Worm (Caenorhabditis elegans) whole organism, mixed stage, embryonic: ENCODE measurements around the gene srh-95.

Source experiments
- M03D4.4 ChIP-seq: sonication (generic microtip); optimal IDR thresholded peaks from 2 replicates; lab custom pipeline; 2017; ENCODE audit warnings: mild to moderate bottlenecking, missing genetic modification characterization, missing compliant biosample characterization
- blmp-1 ChIP-seq: fragments of 150-350 bp; optimal IDR thresholded peaks from 2 replicates; lab custom pipeline; 2014; ENCODE audit warnings: missing biosample characterization, missing genetic modification characterization
- ceh-39 ChIP-seq: fragments of 150-350 bp; optimal IDR thresholded peaks from 2 replicates; lab custom pipeline; 2014; ENCODE audit warnings: missing biosample characterization, missing genetic modification characterization
- ceh-83 ChIP-seq: fragments of 200-800 bp; sonication (Bioruptor generic); optimal IDR thresholded peaks from 2 replicates; lab custom pipeline; 2018; ENCODE audit warnings: mild to moderate bottlenecking, missing genetic modification characterization, missing compliant biosample characterization
- hlh-1 ChIP-seq: fragments of 150-350 bp; optimal IDR thresholded peaks from 2 replicates; lab custom pipeline; 2014; ENCODE audit warnings: missing biosample characterization, missing genetic modification reagents, missing genetic modification characterization
- lsy-2 ChIP-seq: fragments of 150-350 bp; optimal IDR thresholded peaks from 2 replicates; lab custom pipeline; 2014; ENCODE audit warnings: missing biosample characterization, missing genetic modification characterization
- mep-1 ChIP-seq: fragments of 150-350 bp; optimal IDR thresholded peaks from 2 replicates; lab custom pipeline; 2017; ENCODE audit warnings: missing biosample characterization, missing genetic modification reagents, missing genetic modification characterization, inconsistent platforms
- mls-2 ChIP-seq: sonication (generic microtip); optimal IDR thresholded peaks from 2 replicates; lab custom pipeline; 2016; ENCODE audit warnings: mild to moderate bottlenecking, missing genetic modification characterization, moderate library complexity, missing compliant biosample characterization
- nhr-12 ChIP-seq: fragments of 150-350 bp; optimal IDR thresholded peaks from 2 replicates; lab custom pipeline; 2014; ENCODE audit warnings: missing biosample characterization, missing genetic modification characterization
- nhr-76 ChIP-seq: sonication (generic microtip); optimal IDR thresholded peaks from 2 replicates; lab custom pipeline; 2017; ENCODE audit warnings: missing biosample characterization, missing genetic modification characterization
- unc-62 ChIP-seq: fragments of 150-350 bp; optimal IDR thresholded peaks from 2 replicates; lab custom pipeline; 2014; ENCODE audit warnings: missing biosample characterization, missing genetic modification reagents, missing genetic modification characterization
- zip-8 ChIP-seq: fragments of 150-350 bp; optimal IDR thresholded peaks from 2 replicates; lab custom pipeline; 2014; ENCODE audit warnings: missing biosample characterization, missing genetic modification characterization
- ztf-11 ChIP-seq: fragments of 150-350 bp; optimal IDR thresholded peaks from 2 replicates; lab custom pipeline; 2014; ENCODE audit warnings: missing biosample characterization, missing genetic modification characterization

- TF ChIP-seq mls-2 (tag; lab: Kevin White, UChicago), result no peak
- no peak for TF ChIP-seq lsy-2 (tag; lab: Kevin White, UChicago)
- TF ChIP-seq nhr-76 (tag; lab: Kevin White, UChicago), result no peak
- no peak for TF ChIP-seq unc-62 (GFP tag; lab: Kevin White, UChicago)
- TF ChIP-seq M03D4.4 (tag; lab: Kevin White, UChicago), result no peak
- no peak for TF ChIP-seq blmp-1
- no peak for TF ChIP-seq ceh-83 (GFP tag; lab: Kevin White, UChicago)
- no peak for TF ChIP-seq ztf-11 (tag; lab: Kevin White, UChicago)
- no peak for TF ChIP-seq mep-1 (tag; lab: Kevin White, UChicago)
- no peak for TF ChIP-seq nhr-12 (tag; lab: Kevin White, UChicago)
- no peak for TF ChIP-seq zip-8 (tag; lab: Kevin White, UChicago)
- TF ChIP-seq ceh-39 (tag; lab: Kevin White, UChicago), result no peak
- no peak for TF ChIP-seq hlh-1 (tag; lab: Kevin White, UChicago)
These were observed 20.1 kb upstream of the srh-95 start, which contains the start of gene F11A5.13 for ce11 chrV:16226581-16226980.
